Worm (Caenorhabditis elegans) whole organism, L4 larva: ENCODE measurements around the gene srz-16.

Source experiments
- F49E8.2 ChIP-seq: sonication (generic microtip); optimal IDR thresholded peaks from 2 replicates; lab custom pipeline; 2016; ENCODE audit warnings: missing compliant biosample characterization, mild to moderate bottlenecking, missing genetic modification characterization, borderline replicate concordance
- aha-1 ChIP-seq: fragments of 150-350 bp; peaks from one replicate; lab custom pipeline; 2014; ENCODE audit warnings: missing biosample characterization, missing genetic modification characterization
- ama-1 ChIP-seq: fragments of 150-350 bp; optimal IDR thresholded peaks from 2 replicates; lab custom pipeline; 2014; ENCODE audit warnings: inconsistent platforms, mixed read lengths
- arid-1 ChIP-seq: fragments of 200-800 bp; sonication (Bioruptor generic); conservative IDR thresholded peaks from 2 replicates; pipeline ENCODE4 v1.3.6; 2022; ENCODE audit warnings: missing genetic modification reagents, missing genetic modification characterization, missing compliant biosample characterization
- ceh-28 ChIP-seq: fragments of 150-350 bp; optimal IDR thresholded peaks from 2 replicates; lab custom pipeline; 2014; ENCODE audit warnings: missing biosample characterization, missing genetic modification reagents, missing genetic modification characterization
- ceh-44 ChIP-seq: fragments of 200-800 bp; sonication (Bioruptor generic); IDR thresholded peaks from 2 replicates; pipeline ENCODE4 v1.3.6; 2022; ENCODE audit warnings: missing genetic modification reagents, missing genetic modification characterization, missing compliant biosample characterization
- ceh-62 ChIP-seq: sonication (generic microtip); optimal IDR thresholded peaks from 2 replicates; lab custom pipeline; 2017; ENCODE audit warnings: missing biosample characterization, missing genetic modification characterization
- daf-8 ChIP-seq: fragments of 200-800 bp; sonication (Bioruptor generic); IDR thresholded peaks from 2 replicates; pipeline ENCODE4 v1.3.6; 2022; ENCODE audit warnings: missing genetic modification characterization, missing compliant biosample characterization
- dpl-1 ChIP-seq: fragments of 150-350 bp; optimal IDR thresholded peaks from 2 replicates; lab custom pipeline; 2014; ENCODE audit warnings: missing biosample characterization, missing genetic modification reagents, missing genetic modification characterization
- lin-39 ChIP-seq: fragments of 150-350 bp; optimal IDR thresholded peaks from 2 replicates; lab custom pipeline; 2014; ENCODE audit warnings: missing biosample characterization, missing genetic modification reagents, missing genetic modification characterization
- nhr-10 ChIP-seq: fragments of 150-350 bp; optimal IDR thresholded peaks from 2 replicates; lab custom pipeline; 2014; ENCODE audit warnings: missing biosample characterization, missing genetic modification characterization
- saeg-2 ChIP-seq: fragments of 200-800 bp; sonication (Bioruptor generic); IDR thresholded peaks from 2 replicates; pipeline ENCODE4 v1.3.6; 2022; ENCODE audit warnings: missing genetic modification reagents, missing genetic modification characterization, missing compliant biosample characterization
- set-16 ChIP-seq: fragments of 200-800 bp; sonication (Bioruptor generic); IDR thresholded peaks from 2 replicates; pipeline ENCODE4 v1.3.6; 2022; ENCODE audit warnings: missing genetic modification reagents, missing genetic modification characterization, missing compliant biosample characterization
- snpc-1.2 ChIP-seq: fragments of 200-800 bp; sonication (Bioruptor generic); IDR thresholded peaks from 2 replicates; pipeline ENCODE4 v1.3.6; 2022; ENCODE audit warnings: missing genetic modification reagents, missing genetic modification characterization, missing compliant biosample characterization
- spr-3 ChIP-seq: fragments of 200-800 bp; sonication (Bioruptor generic); optimal IDR thresholded peaks from 2 replicates; lab custom pipeline; 2018; ENCODE audit warnings: mild to moderate bottlenecking, missing genetic modification characterization, missing compliant biosample characterization
- tag-97 ChIP-seq: fragments of 200-800 bp; sonication (Bioruptor generic); IDR thresholded peaks from 2 replicates; pipeline ENCODE4 v1.3.6; 2022; ENCODE audit warnings: missing genetic modification characterization, missing compliant biosample characterization
- tra-1 ChIP-seq: fragments of 200-800 bp; sonication (Bioruptor generic); IDR thresholded peaks from 2 replicates; pipeline ENCODE4 v1.3.6; 2022; ENCODE audit warnings: missing genetic modification reagents, missing genetic modification characterization, missing compliant biosample characterization

srz-16 gene

ce11 chrV:20135247-20135646, 51.2 kb downstream of the srz-16 start, which contains the start of gene Y113G7A.22:
Y113G7A.22 (minus strand) TSS chrV:20135347.
- TF ChIP-seq ceh-28 (tag; lab: Kevin White, UChicago) (no peak), aha-1 (tag; lab: Kevin White, UChicago) (peak; percentile 2)

- TF ChIP-seq tag-97 (GFP tag; lab: Robert Waterston, UW) (no peak), ama-1 (lab: Kevin White, UChicago) (no peak), daf-8 (GFP tag; lab: Robert Waterston, UW) (no peak), F49E8.2 (tag; lab: Kevin White, UChicago) (no peak), spr-3 (no peak), ceh-44 (GFP tag; lab: Robert Waterston, UW) (0 out of 2 replicates have a peak, but pooled peaks have one; percentile 37), lin-39 (tag; lab: Kevin White, UChicago) (no peak), dpl-1 (GFP tag; lab: Kevin White, UChicago) (no peak), snpc-1.2 (GFP tag; lab: Robert Waterston, UW) (no peak), set-16 (GFP tag; lab: Robert Waterston, UW) (peak; percentile 71), saeg-2 (GFP tag; lab: Robert Waterston, UW) (no peak), tra-1 (GFP tag; lab: Robert Waterston, UW) (0 out of 2 replicates have a peak, but pooled peaks have one; percentile 26), ceh-62 (no peak), nhr-10 (no peak), arid-1 (GFP tag; lab: Robert Waterston, UW) (no peak)
These were observed 51.7 kb downstream of the srz-16 start for ce11 chrV:20134797-20135196.
